Fruit fly (Drosophila melanogaster): ENCODE results near the gene capt.

DNA sequence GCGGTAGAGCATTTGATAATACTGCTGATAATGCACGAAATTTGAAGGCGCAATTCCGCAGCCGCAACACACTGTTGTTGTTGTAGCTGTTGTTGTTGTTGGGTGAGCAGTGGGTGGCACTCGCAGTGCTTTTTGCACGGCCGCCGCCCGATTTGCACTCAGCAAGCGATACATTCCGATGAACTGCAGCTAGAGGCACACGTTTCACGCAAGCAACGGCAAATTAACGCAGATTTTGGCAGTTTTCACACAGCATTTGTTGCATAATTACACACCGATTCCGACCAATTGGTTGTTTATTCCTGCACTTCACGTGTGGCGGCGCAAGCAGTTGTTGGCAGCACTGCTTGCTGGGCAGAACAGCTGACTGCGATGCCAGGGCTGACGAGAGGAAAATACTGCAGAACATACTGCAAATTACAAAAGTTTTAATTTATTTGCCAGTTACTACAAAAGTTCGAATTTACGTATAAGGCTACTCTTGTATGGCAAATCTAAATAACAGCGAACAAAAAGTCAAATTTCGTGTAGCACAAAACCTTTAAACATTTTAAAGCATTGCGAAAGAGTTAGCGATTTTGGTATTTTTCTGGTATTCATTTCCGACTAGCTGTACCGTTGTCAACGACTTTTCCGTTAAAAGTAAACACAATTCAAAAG is 49.9 kb downstream of the capt start, which contains the start of the genes PolrMT and CG14339:
- TF ChIP-seq CG8478 (optimal IDR thresholded peaks at IDR 0.05): no peak
- TF ChIP-seq CTCF (optimal IDR thresholded peaks at IDR 0.05): peak in 1 of 2 experiments; percentile 18

All from S2 (cell line).